Fruit fly (Drosophila melanogaster) S2 (cell line): ENCODE data around the gene Muted.

Experiments used
- CG8478 ChIP-seq: fragments of >200 bp; optimal IDR thresholded peaks from 2 replicates; lab custom pipeline; 2018
- CTCF ChIP-seq, 2 experiments: fragments of >200 bp; optimal IDR thresholded peaks; 2 replicates each; lab custom pipeline; 2018

Muted gene

DNA sequence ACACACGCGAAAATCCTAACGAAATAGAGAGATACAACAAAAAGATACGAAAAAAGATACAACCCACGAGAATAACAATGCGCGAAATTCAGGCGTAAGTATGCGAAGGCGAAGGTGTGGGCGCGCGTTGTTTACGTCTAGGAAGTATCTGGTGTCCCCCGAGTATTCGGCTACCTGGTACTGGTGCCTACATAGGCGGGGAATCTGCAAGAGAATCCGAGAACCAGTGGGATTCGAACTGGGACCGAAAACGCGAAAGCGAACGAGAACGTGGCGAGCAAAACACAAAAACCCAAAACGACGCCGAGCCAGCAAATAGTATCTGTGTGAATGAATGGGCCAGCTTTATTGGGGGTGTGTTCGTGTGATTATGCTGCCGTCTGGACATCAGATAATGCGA is 27.7 kb downstream of the Muted start:
- TF ChIP-seq CTCF (optimal IDR thresholded peaks at IDR 0.05; lab: Kevin White, UChicago), result no peak
- no peak for TF ChIP-seq CG8478 (lab: Kevin White, UChicago)

DNA sequence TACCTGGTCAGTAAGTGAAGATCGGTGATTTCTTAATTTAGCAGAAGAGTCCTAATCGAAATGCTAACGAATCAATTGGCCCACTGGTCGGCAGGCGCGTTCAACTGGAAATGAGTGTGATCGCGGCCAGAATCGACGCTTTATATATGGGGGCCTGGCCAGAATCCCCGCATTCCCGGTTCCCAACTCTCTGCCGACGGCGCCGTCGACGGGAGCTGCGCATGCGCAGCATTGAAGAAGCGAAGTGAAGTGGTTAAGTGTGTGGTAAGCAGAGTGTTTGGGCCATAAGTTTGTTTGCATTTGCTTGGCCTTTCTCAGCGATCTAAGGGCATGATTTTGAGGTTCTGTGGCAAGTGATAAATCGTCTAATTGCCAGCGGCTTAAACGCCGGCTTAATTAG is 31.6 kb downstream of the Muted start, which contains the start of gene CG13857:
CG13857 (minus strand) TSS at position 101 of the 400 bp plus-strand sequence.
- no peak for TF ChIP-seq CTCF (optimal IDR thresholded peaks at IDR 0.05; lab: Kevin White, UChicago)
- TF ChIP-seq CG8478 (lab: Kevin White, UChicago), result no peak

DNA sequence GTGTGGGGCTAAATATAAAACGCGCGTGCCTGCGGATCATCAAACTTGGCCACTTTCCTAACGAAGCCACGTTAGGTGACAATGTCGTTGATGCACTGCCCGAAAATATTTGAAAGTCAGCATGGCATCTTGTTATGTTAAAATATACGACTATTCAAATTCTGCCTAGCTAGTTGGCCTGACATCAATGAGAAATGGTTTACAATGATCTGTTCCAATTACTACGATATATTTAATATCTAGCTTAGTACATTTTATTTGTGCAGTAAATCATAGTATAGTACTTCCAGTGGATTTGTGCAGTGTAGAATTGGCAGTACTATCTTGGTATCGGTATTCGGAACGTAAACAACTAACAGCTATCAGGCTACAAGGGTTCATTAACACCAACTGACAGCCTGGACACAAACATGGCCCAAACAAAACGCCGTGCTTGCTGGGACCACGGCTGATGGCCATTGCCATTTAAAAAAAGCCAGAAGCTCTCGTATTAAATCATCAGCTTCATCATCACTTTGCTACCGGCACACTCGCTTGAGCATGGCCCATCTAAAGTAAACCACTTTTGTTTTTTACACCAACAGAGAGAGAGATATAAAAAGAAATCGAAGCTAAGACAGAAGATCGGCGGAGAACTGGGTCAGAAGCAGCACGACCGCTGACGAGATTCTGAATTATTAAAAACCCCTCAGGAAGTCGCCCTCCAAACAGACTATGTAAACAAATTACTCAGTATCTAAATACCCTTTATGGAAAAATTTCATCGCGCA is 33.2 kb downstream of the Muted start:
- TF ChIP-seq CTCF (optimal IDR thresholded peaks at IDR 0.05; lab: Kevin White, UChicago), result no peak
- no peak for TF ChIP-seq CG8478 (lab: Kevin White, UChicago)

DNA sequence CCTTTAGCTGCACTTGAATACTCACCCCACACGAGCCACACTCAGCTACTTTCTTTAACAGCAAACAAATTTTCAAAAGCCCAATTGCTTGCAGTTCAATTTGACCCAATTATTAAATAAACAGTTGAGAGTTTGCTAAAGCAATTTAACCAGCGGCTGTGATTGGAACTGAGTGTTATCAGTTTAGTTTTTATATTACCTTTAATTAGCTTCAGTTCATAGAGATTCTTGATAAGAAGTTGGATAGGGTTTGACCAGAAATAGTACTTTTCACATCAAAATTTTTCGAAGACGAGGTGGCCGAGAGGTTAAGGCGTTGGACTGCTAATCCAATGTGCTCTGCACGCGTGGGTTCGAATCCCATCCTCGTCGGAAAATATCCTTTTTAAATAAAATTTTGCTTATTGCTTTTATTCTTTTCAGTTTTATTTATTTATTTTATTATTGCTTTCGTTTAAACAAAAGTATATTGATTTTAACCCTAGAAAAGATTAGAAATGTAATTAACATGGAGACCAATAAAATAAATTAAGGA is 33.9 kb downstream of the Muted start:
- no peak for TF ChIP-seq CTCF (optimal IDR thresholded peaks at IDR 0.05; lab: Kevin White, UChicago)
- no peak for TF ChIP-seq CG8478 (lab: Kevin White, UChicago)

DNA sequence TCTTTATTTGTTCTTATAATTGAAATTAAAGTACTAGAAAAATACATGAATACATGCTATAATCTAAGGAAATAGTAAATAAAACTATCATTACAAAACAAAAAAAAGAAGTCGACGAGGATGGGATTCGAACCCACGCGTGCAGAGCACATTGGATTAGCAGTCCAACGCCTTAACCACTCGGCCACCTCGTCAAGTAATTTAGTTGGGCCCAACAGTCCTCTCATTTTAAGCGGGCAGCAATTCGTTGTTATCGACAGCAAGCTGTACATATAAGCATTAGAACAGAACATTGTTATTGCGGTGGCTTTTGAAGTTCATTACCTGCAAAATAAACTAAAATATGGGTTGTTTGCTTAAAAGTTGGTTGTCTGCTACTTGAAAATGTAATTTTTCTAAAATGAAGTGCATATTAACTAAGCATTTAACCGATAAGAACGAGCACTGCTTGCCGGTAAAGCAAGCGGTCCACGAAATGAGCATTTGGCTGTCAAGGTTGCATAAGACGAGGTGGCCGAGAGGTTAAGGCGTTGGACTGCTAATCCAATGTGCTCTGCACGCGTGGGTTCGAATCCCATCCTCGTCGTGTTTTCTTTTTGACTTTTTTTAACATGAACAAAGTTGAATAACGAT is 34.8 kb downstream of the Muted start:
- no peak for TF ChIP-seq CTCF (optimal IDR thresholded peaks at IDR 0.05; lab: Kevin White, UChicago)

DNA sequence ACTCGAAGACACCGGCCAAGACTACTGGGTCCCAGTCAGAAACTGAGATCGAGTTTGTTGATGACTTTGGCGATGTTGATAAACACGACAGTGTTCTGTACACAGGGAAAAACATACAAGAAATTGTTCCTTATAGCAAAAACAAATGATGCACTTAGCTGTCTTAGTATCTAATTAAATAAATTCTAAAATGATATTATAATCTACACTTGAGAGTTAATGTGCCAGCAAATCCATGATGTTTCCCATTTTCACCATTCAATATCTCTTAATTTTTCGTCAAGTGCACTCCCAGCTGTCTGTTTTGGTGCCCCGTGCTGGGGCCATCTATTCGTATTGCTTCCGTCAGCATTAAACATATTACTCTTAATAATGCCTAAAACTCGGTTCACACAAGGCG is 37.8 kb downstream of the Muted start:
- TF ChIP-seq CG8478 (lab: Kevin White, UChicago) (no peak), CTCF (optimal IDR thresholded peaks at IDR 0.05; lab: Kevin White, UChicago) (no peak)

DNA sequence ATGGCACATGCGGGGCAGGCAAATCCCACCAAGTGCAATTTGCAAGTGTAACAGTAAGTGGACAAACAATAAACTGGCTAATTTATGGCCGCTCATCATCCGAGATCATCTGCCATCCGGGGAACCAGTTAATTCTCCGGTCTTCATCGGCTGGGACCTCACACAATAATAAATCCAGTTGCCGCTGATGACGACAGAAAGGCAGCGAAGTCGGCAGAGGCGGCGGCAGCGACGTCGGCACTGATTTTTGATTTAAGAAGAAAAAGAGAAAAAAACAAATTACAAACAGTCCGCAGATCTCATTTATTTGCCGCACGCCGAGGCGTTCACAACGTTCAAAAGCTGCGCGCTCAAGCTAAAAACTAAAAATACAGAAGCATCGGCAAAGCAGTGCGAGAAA is 39.9 kb downstream of the Muted start, which contains the start of gene CG13856:
CG13856 (plus strand) TSS at position 301 of the 400 bp plus-strand sequence.
- TF ChIP-seq CTCF (optimal IDR thresholded peaks at IDR 0.05; lab: Kevin White, UChicago) (no peak), CG8478 (lab: Kevin White, UChicago) (no peak)

DNA sequence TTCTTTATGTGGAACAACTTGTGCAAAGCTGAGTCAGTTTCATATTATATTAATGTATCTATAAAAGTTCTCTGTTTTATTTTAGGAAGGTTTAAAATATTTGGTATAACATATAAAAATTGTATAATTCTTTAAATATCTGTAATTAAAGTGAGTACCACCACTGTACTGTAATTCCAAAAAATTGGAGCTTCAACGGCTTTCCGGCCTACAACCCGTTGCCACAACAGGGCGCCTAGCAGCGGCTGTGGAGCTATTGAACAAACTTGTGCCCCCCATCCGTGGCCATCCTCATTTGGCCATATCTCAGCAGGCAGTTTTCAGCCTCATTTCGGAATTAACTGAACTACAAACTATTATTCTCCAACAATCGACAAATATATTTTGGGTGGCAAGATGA is 43.2 kb downstream of the Muted start, which contains the start of gene CG13855:
CG13855 (plus strand) TSS at position 301 of the 400 bp plus-strand sequence.
- TF ChIP-seq CTCF (optimal IDR thresholded peaks at IDR 0.05; lab: Kevin White, UChicago) (no peak), CG8478 (lab: Kevin White, UChicago) (no peak)

DNA sequence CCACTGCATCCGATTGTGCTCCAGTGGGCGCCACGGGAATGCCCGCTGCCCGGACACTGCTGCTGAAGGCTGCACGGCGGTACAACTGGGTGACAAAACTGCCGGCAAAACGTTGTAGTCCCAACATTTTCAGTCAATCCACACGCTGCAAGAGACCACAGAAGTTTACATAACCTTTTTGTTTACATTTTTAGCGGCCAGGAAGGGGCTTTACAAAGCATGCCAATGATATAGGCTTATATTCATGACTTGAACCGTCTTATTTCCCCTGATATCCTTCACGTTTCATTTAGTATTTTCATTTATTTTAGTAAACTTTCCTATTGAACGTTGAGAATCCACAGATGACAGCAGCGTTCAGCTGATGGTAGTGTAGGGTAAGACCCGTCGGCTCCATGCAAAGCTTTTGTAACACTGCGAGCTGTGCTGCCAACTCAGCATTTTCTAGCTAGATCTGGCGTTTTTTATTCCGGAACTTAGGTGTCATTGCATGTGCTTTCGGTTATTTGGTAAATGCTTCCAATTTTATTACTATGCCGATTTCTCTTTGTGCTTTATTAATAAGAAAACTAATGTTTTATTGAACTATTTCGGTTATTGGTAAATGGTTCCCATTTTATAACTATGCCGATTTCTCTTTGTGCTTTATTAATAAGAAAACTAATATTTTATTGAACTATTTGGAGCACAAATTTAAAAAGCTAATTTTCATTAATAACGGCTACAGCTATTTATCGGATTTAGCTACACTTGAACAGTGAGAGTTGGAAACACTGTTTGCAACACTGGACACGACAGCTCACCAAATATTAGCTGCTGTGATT is 48.3 kb downstream of the Muted start, which contains the start of the genes CG13850 and lqfR:
CG13850 (minus strand) TSS at position 379 of the 824 bp plus-strand sequence.
lqfR (plus strand) TSS at position 765 of the 824 bp plus-strand sequence.
- TF ChIP-seq CG8478 (lab: Kevin White, UChicago), result no peak
- no peak for TF ChIP-seq CTCF (optimal IDR thresholded peaks at IDR 0.05; lab: Kevin White, UChicago)

DNA sequence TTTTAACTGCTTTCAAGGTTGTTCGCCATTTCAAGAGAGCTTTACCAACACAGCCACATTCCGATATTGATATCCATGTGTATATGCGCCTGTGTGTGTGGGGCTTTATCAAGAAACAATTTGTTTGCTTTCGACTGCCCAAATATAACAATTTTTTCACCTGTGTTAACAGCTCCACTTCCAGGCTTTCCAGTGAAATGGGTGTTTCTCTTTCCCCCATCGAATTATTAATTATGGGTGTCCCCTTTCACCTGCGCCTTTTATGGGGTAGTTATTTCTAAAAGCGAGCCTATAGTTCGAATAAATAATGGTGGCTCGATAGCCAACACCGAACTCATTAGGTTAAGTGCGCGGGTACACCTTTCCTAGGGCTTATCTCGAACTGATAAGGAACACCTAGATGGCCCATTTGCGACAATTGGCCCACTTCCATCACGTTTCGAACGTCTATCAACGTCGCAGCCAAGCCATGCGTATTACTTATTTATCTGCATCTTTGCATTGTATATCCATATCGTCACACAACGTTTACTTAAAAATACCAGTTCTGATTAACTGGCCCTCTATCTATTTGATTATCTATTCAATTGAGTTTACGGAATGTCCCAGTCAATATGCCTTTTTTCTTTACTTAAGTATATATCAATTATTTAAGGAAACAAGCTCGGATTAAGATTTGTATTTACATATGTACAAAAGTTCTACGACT is 49.6 kb downstream of the Muted start:
- no peak for TF ChIP-seq CTCF (optimal IDR thresholded peaks at IDR 0.05; lab: Kevin White, UChicago)
- TF ChIP-seq CG8478 (lab: Kevin White, UChicago), result no peak
